Worm (Caenorhabditis elegans): ENCODE results near the gene Y52E8A.6.

Y52E8A.6 gene

ce11 chrII:4309112-4309511 is 10.7 kb downstream of the Y52E8A.6 start:
- peak; percentile 51; the same call in 1 of the 2 replicates for TF ChIP-seq ceh-20 (GFP tag; IDR thresholded peaks at IDR 0.05)
- TF ChIP-seq D1046.2 (GFP tag; IDR thresholded peaks at IDR 0.05), result 0 out of 2 replicates have a peak, but pooled peaks have one; percentile 15
- peak; percentile 70; the same call in 1 of the 2 replicates for TF ChIP-seq dmd-9 (GFP tag; IDR thresholded peaks at IDR 0.05)
- TF ChIP-seq egl-43 (GFP tag; IDR thresholded peaks at IDR 0.05), result 0 out of 2 replicates have a peak, but pooled peaks have one; percentile 5

- TF ChIP-seq dmd-9 (GFP tag; IDR thresholded peaks at IDR 0.05) (no peak), daf-16 (GFP tag; optimal IDR thresholded peaks at IDR 0.05) (no peak), daf-16 (tag; optimal IDR thresholded peaks at IDR 0.05) (peak; percentile 60), unc-62 (GFP tag; optimal IDR thresholded peaks at IDR 0.05 in 1 of 2) (peak in 1 of 2 experiments; percentile 91), unc-62 (tag; optimal IDR thresholded peaks at IDR 0.05) (no peak)
These were observed 12.7 kb downstream of the Y52E8A.6 start, which contains the start of gene Y52E8A.3 for ce11 chrII:4306921-4307630. Gene Y52E8A.3, minus strand, starts transcription at chrII:4306971.

ce11 chrII:4301307-4301706 is 18.5 kb downstream of the Y52E8A.6 start, which contains the start of gene gtf-2F1:
Gene gtf-2F1, plus strand, starts transcription at chrII:4301607.
- no peak for TF ChIP-seq nhr-237 (tag; optimal IDR thresholded peaks at IDR 0.05)
- TF ChIP-seq lsy-2 (tag; optimal IDR thresholded peaks at IDR 0.05), result no peak
- no peak for TF ChIP-seq arid-1 (GFP tag; conservative IDR thresholded peaks at IDR 0.05)
- TF ChIP-seq pqm-1 (tag; optimal IDR thresholded peaks at IDR 0.05), result no peak
- TF ChIP-seq ceh-32 (tag; optimal IDR thresholded peaks at IDR 0.05; ENCODE audit: poor library complexity), result no peak
- peak in 1 of 2 experiments; percentile 41 for TF ChIP-seq unc-62 (GFP tag; optimal IDR thresholded peaks at IDR 0.05 in 1 of 2)
- no peak for TF ChIP-seq unc-62 (tag; optimal IDR thresholded peaks at IDR 0.05)

- TF ChIP-seq dmd-6 (GFP tag; IDR thresholded peaks at IDR 0.05) (peak; percentile 95), nhr-6 (tag; optimal IDR thresholded peaks at IDR 0.05) (peak; percentile 91), lim-7 (GFP tag; IDR thresholded peaks at IDR 0.05) (0 out of 2 replicates have a peak, but pooled peaks have one; percentile 34), nhr-42 (GFP tag; IDR thresholded peaks at IDR 0.05) (peak; percentile 91), madf-5 (GFP tag; IDR thresholded peaks at IDR 0.05) (0 out of 4 replicates have a peak, but pooled peaks of 1 of the 2 experiments have one; percentile 4), mxl-2 (GFP tag; conservative IDR thresholded peaks at IDR 0.05) (0 out of 2 replicates have a peak, but pooled peaks have one; percentile 11), spr-1 (tag; optimal IDR thresholded peaks at IDR 0.05) (peak; percentile 82), dmd-8 (GFP tag; IDR thresholded peaks at IDR 0.05) (no peak), nhr-28 (tag; optimal IDR thresholded peaks at IDR 0.05) (peak; percentile 81), nhr-111 (GFP tag; optimal IDR thresholded peaks at IDR 0.05) (no peak), mes-2 (tag; optimal IDR thresholded peaks at IDR 0.05; ENCODE audit: poor library complexity, severe bottlenecking) (peak; percentile 99), lin-15B (tag; optimal IDR thresholded peaks at IDR 0.05) (peak; percentile 83), nhr-11 (tag; optimal IDR thresholded peaks at IDR 0.05) (peak; percentile 90), aly-2 (tag; optimal IDR thresholded peaks at IDR 0.05) (no peak), hmg-1.1 (GFP tag; IDR thresholded peaks at IDR 0.05) (peak; percentile 84), nhr-41 (GFP tag; IDR thresholded peaks at IDR 0.05) (no peak), fkh-10 (GFP tag; optimal IDR thresholded peaks at IDR 0.05) (peak; percentile 97), hlh-30 (tag; optimal IDR thresholded peaks at IDR 0.05; ENCODE audit: insufficient read depth) (peak; percentile 91), daf-19 (GFP tag; conservative IDR thresholded peaks at IDR 0.05) (no peak), hif-1 (tag; optimal IDR thresholded peaks at IDR 0.05) (peak in 1 of 2 experiments; percentile 95), ceh-28 (tag; optimal IDR thresholded peaks at IDR 0.05) (no peak), skn-1 (tag; optimal IDR thresholded peaks at IDR 0.05) (no peak), lin-38 (GFP tag; IDR thresholded peaks at IDR 0.05) (peak; percentile 88), lir-3 (tag; optimal IDR thresholded peaks at IDR 0.05) (peak; percentile 24), tag-97 (GFP tag; IDR thresholded peaks at IDR 0.05) (peak; percentile 95), Y105C5A.15 (GFP tag; IDR thresholded peaks at IDR 0.05) (no peak), mep-1 (tag; optimal IDR thresholded peaks at IDR 0.05) (peak; percentile 98), ZK546.5 (tag; optimal IDR thresholded peaks at IDR 0.05) (no peak), ztf-7 (tag; optimal IDR thresholded peaks at IDR 0.05) (peak; percentile 85), T20F7.1 (GFP tag; optimal IDR thresholded peaks at IDR 0.05) (no peak), tra-1 (GFP tag; IDR thresholded peaks at IDR 0.05) (no peak; the same call in none of the 2 replicates)
These were observed 20.5 kb downstream of the Y52E8A.6 start, which contains the start of gene sco-1 for ce11 chrII:4299227-4299703. Gene sco-1, plus strand, starts transcription at chrII:4299653.

Data from whole organism, L4 larva.